Worm (Caenorhabditis elegans): ENCODE measurements around the gene clc-12.

DNA sequence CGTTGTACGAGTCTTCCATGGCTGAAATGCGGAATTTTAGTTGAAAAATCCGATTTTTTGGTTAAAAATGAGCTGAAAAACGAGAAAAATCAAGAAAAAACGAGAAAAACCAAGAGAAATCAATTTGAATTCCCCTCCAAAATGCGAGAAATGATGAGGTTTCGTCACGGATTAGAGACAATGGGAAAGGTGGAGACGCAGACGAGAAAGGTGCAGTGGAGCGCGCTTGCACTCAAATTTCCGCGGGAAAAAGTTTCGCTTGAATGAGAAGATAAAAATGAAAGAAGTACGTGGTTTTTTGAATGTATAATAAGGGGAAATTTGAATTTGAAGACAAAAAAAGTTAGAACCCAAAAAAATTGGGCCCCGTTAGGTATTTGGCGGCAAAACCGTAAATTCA, 43.5 kb downstream of the clc-12 start, which contains the start of gene efl-1:
- TF ChIP-seq F44E2.7 (GFP tag; IDR thresholded peaks at IDR 0.05) (no peak), aly-2 (tag; optimal IDR thresholded peaks at IDR 0.05) (no peak), lin-15B (tag; optimal IDR thresholded peaks at IDR 0.05) (peak; percentile 1)
